Worm (Caenorhabditis elegans): Measurements from ENCODE around the gene Y32B12B.4.

The Y32B12B.4 gene

DNA sequence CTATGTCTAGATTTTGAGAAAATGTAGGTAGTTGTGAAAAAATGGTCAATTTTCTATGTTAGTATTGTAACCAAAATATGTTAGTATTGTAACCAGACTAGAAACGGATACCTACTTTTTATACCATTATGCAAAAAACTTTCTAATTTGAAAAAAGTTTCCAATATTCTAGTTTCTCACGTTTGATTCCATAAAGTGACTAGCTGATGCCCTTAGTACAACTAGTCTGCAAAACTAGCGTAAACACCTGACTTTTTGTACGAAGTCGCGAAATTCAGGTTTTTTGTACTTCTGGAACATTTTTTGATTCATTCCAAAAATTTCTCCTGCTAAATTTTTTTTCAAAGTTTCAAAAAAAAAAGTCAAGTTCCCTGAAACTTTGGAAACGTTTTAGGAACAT lies 14.9 kb downstream of the Y32B12B.4 start:
- TF ChIP-seq unc-62 (GFP tag; optimal IDR thresholded peaks at IDR 0.05): no peak

DNA sequence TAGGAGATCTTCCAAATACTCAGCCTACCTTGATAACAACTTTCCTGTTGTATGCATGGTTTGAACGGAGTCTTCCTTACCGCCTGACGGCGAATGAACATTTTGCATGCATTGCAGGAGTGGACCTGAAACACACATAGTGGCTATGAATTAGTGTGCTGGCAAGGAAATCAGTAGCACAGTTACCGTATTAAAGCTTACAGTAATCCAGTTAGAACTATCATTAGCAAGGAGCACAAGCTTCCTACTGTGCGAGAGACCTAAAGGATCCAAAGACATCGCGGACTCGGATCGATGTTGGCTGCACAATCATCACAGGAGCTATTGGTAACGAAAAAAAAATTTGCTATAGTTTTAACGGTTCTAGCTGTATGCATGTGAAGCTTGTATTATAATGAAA lies 17.6 kb downstream of the Y32B12B.4 start, which contains the start of gene nhr-233:
Gene nhr-233 (minus strand): TSS at position 101 of the 400 bp plus-strand sequence.
- no peak for TF ChIP-seq unc-62 (GFP tag; optimal IDR thresholded peaks at IDR 0.05)

DNA sequence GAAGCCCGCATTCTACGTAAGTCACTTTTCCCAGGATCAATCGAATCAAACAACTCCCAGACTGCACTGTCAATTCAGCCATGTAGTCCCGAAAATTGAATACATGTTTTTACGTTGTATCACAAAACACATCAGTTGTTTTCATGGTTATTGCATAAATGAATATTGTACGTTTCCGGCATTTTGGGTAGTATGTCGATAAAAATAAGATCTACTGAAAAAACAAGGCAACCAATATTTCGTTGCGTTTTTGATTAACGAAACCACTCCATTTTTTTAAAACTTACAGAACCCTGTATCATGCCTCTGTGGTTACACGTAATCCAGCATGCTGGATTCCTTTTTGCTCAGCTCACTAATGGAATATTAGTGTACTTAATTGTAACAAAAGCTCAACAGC lies 20.0 kb downstream of the Y32B12B.4 start, which contains the start of gene str-149:
Gene str-149 (plus strand): TSS at position 301 of the 400 bp plus-strand sequence.
- TF ChIP-seq unc-62 (GFP tag; optimal IDR thresholded peaks at IDR 0.05): no peak

DNA sequence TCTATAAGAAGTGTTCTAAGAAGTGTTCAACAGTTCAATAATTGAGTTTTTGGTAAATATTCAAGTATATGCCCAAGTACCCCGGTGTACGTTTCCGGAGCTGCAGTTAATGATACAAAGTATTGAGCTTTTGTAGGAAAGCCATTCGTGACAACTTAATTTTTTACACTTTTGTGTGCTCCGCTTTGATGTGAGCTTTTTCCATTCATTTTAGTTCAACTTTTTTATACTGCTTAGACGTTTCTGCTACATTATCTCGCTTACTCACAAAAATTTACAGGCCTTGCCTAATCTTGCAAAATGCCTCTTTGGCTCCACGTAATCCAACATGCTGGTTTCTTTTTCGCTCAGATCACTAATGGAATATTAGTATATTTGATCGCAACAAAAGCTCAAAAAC lies 22.8 kb downstream of the Y32B12B.4 start, which contains the start of gene str-151:
Gene str-151 (plus strand): TSS at position 301 of the 400 bp plus-strand sequence.
- no peak for TF ChIP-seq unc-62 (GFP tag; optimal IDR thresholded peaks at IDR 0.05)

DNA sequence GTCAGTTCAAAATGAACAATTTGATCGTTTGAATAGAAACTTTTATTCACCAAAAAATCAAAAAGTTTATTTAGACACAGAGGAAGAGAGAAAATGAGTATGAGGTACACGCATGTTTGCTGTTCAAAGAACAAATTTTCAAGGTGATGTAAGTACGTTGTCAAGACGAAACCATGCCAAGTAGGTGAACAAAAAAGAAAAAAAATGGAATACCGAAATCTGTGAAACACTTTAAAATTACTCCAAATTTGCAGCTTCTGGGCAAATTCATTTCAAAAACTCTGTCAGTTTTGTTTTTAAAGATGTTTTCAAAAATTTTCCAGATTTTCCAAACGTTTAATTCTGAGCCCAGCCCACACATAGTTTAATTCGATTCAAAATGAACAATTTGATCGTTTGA lies 27.3 kb downstream of the Y32B12B.4 start, which contains the start of gene nhr-271:
Gene nhr-271 (minus strand): TSS at position 101 of the 400 bp plus-strand sequence.
- no peak for TF ChIP-seq unc-62 (GFP tag; optimal IDR thresholded peaks at IDR 0.05)

DNA sequence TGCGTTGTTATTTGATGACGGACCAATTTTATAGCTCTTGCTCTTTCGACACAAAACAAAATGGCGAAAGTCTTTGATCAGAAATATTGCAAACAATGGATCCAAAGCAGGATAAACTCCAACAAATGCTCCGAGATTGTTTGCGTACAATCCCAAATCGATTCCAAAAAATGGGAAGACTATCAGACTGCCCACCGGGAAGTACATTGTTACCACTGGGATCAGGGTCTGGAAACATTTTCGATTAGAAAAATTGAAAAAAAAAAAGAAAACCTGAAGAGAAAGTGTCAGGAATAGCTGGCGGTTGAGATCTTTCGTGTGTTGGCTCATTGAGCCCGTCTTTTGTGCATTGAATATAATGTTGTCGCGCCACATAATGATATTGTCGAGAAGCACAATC lies 27.9 kb downstream of the Y32B12B.4 start:
- no peak for TF ChIP-seq unc-62 (GFP tag; optimal IDR thresholded peaks at IDR 0.05)

DNA sequence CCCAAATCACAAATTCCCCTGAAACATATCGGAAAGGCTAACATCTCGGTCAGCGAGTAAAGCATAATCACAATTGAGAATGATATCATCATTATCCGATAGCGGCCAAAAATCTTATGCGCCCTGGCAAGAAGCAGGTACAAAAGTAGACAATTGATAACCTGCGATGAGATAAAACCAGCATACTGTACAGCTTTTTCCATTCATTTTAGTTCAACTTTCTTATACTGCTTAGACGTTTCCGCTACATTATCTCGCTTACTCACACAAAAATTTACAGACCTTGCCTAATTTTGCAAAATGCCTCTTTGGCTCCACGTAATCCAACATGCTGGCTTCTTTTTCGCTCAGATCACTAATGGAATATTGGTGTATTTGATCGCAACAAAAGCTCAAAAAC lies 29.8 kb downstream of the Y32B12B.4 start, which contains the start of gene str-150:
Gene str-150 (plus strand): TSS at position 301 of the 400 bp plus-strand sequence.
- TF ChIP-seq unc-62 (GFP tag; optimal IDR thresholded peaks at IDR 0.05): no peak

DNA sequence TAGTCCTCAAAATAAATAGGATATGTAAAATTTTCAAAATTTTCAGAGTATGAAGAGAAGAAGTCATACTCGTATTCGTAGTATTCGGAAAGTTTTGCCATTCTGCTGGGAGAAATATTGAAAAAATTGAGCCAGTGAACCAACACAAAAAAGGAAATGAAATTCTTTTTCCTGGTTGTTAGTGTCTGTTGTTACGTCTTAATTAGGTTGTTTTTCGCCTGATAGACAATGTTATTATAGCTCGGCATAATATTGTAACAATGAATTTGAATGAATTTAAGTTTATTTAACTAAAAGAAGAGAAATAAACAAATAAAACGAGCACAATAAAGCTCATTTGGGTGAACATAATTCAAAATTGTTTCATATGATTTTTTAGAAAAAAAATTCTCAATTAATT lies 35.3 kb downstream of the Y32B12B.4 start, which contains the start of gene srw-73:
Gene srw-73 (minus strand): TSS at position 101 of the 400 bp plus-strand sequence.
- no peak for TF ChIP-seq unc-62 (GFP tag; optimal IDR thresholded peaks at IDR 0.05)

DNA sequence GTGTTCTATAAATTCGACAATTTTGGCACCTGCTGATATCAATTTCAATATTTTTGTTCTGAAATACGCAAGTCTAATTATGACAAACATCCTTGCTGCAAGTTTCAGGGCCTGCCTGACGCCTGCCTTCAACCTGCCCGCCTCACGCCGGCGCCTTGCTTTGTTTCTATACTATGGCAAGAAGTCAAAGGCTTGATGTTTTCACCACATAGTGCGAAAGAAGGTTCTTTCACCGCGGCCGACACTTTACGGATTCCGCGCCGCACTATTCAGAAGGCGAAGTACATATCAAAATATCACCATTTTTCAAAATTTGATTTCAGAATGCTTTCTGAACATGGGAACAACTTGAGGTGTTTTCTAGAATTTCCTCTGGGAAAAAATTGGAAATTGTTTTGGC lies 36.4 kb downstream of the Y32B12B.4 start:
- TF ChIP-seq unc-62 (GFP tag; optimal IDR thresholded peaks at IDR 0.05): no peak

DNA sequence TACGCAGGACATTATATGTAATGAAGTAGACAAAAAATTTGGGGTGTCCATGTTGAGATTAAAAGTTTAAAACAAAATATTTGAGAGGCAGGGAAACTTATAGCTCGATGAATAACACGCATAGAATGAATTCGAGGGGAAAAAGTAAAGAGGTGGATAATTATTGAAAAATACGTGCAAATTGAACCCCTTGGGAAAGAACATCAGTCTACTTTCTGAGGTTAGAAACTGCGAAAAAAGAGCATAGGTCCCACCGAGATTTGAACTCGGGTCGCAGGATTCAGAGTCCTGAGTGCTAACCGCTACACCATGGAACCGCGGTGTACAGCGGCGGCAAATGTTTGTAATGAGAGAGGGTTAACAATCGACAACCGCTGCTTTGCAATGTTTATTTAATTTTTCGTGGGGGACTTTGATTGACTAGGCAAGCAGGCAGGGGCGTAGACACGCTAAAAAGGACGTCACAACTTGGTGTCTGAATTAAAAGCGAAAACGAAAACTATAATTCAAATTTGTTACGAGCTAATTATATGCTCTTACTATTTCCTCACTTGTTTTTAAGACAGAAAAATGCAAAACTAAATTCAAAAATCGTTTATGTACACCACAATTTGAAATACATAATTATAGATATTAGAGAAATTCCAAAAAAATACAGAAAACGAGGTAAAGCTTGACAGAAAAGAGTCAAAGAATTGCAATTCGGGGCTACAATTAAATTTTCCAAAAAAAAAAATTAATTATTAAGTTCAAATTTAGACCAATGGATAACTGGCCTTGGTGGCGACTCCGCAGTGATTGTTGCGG lies 39.1 kb downstream of the Y32B12B.4 start, which contains the start of gene srh-269:
Gene srh-269 (minus strand): TSS at position 51 of the 807 bp plus-strand sequence.
- no peak for TF ChIP-seq unc-62 (GFP tag; optimal IDR thresholded peaks at IDR 0.05)

DNA sequence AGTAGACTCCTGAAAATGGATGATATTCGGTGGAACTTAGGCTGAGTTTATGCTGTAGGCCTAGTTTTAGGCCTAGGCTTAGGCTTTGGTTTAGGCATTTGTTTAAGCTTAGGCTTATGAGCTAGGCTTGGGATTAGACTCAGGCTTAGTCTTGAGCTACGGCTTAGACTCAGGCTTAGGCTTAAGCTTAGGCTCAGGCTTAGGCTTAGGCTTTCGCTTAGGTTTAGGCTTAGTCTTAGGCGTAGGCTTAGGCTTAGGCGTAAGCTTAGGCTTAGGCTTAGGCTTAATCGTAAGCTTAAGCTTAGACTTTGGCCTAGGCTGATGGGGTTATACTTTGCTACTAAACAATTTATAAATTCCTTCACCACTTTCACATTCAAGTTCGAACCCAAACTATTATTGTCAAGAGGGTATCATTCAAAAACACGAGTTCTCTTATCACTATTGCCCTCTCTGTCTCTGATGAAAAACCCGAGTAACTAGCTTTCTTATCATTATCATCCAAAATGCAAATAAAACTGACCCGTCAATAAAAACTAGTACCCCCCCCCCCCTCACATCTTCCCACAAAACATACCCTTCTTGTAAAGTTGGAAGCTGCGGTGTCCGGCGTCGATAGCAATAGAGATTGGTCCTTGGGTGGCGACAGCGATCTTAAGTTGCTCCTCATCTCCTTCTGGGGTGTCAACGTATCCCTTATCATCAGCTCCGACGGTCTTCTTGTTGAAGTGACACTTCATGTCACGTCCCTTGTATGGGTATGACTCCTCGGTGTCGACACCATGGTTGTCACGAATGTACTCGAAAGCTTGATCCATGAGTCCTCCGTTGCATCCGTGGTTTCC lies 40.0 kb downstream of the Y32B12B.4 start:
- no peak for TF ChIP-seq unc-62 (GFP tag; optimal IDR thresholded peaks at IDR 0.05)

DNA sequence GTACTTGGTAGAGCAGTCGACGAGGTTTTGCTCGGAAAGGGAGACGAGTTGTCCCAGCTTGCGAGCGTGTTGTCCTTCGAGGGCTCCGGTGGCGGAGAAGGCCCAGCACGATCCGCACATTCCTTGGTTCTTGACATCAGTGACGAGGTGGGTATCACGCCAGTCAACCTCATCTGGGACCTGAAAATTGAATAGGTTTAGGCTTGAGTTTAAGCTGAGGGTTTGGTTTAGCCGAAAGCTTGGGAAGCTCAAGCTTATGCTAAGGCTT lies 40.6 kb downstream of the Y32B12B.4 start:
- no peak for TF ChIP-seq unc-62 (GFP tag; optimal IDR thresholded peaks at IDR 0.05)

DNA sequence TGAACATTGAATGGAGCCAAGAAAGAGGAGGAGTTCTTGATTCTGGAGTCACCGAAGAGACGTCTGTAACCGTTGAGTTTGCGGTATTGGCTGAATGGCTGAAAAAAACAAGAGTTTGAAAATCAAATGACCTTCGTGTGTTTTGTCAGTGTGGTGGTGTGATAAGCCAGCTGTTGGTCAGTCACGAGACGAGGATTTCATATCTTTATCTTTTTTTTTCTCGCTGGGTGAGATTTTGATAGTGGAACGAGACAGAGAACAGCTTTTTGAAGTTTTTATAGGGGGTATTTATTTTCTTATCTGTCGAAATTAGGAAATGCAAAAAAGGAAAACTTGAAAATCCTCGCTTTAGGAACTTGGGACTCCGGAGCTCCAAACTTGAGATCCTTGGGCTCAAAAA lies 41.4 kb downstream of the Y32B12B.4 start:
- no peak for TF ChIP-seq unc-62 (GFP tag; optimal IDR thresholded peaks at IDR 0.05)

DNA sequence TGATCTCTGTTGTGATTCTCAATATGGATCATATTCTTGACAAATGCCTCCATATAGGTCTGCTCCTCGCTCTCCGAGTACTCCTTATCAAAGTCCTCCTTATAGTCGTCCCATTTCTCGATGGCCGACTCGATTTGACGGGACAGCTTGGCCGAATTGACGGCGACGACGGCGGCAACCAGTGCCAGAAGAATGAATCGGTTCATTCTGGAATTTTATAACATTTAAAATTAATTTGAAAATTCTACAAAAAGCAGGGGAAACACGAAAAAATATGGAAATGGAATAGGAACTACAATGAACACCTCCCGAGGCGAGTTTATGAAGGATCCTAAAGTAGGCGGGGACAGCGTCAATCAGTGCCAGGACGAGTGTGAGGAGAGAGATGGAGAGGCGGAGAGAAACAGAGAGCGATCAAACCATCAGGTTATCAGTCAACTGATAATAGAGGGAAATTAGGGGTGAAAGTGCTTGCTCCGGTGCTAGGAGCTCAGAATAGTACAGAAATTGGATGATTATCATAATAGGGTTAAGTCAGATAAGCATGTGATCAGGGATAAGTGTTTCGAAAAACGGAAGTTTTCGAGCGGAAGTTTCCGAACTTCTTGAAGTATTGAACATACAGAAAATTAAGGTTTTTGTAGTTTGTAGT lies 42.1 kb downstream of the Y32B12B.4 start, which contains the start of gene cpl-1:
Gene cpl-1 (minus strand): TSS at position 207 of the 652 bp plus-strand sequence.
- TF ChIP-seq unc-62 (GFP tag; optimal IDR thresholded peaks at IDR 0.05): no peak

DNA sequence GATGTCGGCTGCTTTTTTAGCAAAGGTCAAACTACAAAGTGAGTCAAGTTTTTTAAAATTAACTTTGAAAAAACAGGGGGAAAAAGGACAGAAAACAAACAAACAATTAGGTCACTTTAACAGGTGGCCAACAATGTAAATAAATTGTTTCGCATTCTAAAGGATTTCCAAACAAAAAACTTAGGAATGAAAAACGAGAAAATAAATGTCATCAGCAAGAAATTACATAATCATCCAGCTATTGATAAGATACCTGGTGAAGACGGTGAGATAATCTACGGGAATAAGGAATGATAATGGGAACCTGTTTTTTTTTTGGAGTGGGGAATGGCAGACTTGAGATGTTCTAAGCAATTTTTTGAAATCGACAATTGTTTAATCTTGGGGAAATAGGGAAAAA lies 43.0 kb downstream of the Y32B12B.4 start:
- TF ChIP-seq unc-62 (GFP tag; optimal IDR thresholded peaks at IDR 0.05): no peak

DNA sequence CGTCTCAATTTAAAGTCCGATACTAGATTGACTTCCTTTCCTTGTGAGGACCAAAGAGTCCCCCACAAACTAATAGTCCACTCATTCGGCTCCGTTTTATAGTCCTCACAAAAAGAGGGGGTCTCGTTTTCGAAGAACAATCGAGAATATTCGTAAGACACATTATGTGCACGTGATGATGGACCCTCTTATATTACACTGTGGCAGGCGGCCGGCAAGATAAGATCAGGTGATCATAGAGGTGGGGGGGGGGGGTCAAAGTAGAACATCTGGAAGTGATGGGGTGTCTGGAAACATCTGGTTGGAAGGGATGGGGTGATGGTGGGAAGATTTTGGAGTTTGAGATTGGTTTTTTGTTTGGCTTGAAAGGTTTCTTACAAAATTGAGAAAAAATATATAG lies 45.3 kb downstream of the Y32B12B.4 start:
- no peak for TF ChIP-seq unc-62 (GFP tag; optimal IDR thresholded peaks at IDR 0.05)
